Fruit fly (Drosophila melanogaster) whole organism, embryonic: ENCODE measurements around the gene ck.
A peak's percentile ranks its signal among the peaks of the same experiment; 100 is the strongest.

Source experiments
- Abd-B ChIP-seq: fragments of 200-800 bp; sonication (Bioruptor generic); optimal IDR thresholded peaks from 2 replicates; lab custom pipeline; 2018; ENCODE audit warnings: missing biosample characterization, mild to moderate bottlenecking, missing genetic modification characterization, moderate library complexity
- B-H2 ChIP-seq: fragments of 200-800 bp; sonication (Bioruptor generic); optimal IDR thresholded peaks from 2 replicates; lab custom pipeline; 2018; ENCODE audit warnings: missing biosample characterization, mild to moderate bottlenecking, missing genetic modification characterization
- CG14014 ChIP-seq: fragments of 200-800 bp; sonication (Bioruptor generic); IDR thresholded peaks from 2 replicates; pipeline ENCODE4 v1.3.6; 2022; ENCODE audit warnings: missing biosample characterization, missing genetic modification characterization
- CG14860 ChIP-seq: fragments of 200-800 bp; sonication (Bioruptor generic); IDR thresholded peaks from 3 replicates; pipeline ENCODE4 v1.3.6; 2022; ENCODE audit warnings: missing biosample characterization, missing genetic modification characterization; ENCODE audit not compliant: partially characterized antibody
- CG15269 ChIP-seq: fragments of 200-800 bp; sonication (Bioruptor generic); optimal IDR thresholded peaks from 2 replicates; lab custom pipeline; 2018; ENCODE audit warnings: missing biosample characterization, mild to moderate bottlenecking, missing genetic modification characterization, moderate library complexity
- CG15601 ChIP-seq: fragments of 200-800 bp; sonication (Bioruptor generic); optimal IDR thresholded peaks from 3 replicates; lab custom pipeline; 2019; ENCODE audit warnings: missing biosample characterization, mild to moderate bottlenecking, missing genetic modification characterization, moderate library complexity
- CG1602 ChIP-seq: fragments of 200-800 bp; sonication (Bioruptor generic); optimal IDR thresholded peaks from 3 replicates; lab custom pipeline; 2016; ENCODE audit warnings: missing biosample characterization, missing genetic modification characterization
- CG16815 ChIP-seq: fragments of 200-800 bp; sonication (Bioruptor generic); optimal IDR thresholded peaks from 3 replicates; lab custom pipeline; 2017; ENCODE audit warnings: missing biosample characterization, mild to moderate bottlenecking, missing genetic modification characterization
- CG17359 ChIP-seq: fragments of 200-800 bp; sonication (Bioruptor generic); optimal IDR thresholded peaks from 3 replicates; lab custom pipeline; 2018; ENCODE audit warnings: missing biosample characterization, mild to moderate bottlenecking, missing genetic modification characterization, moderate library complexity
- CG17568 ChIP-seq: fragments of 200-800 bp; sonication (Bioruptor generic); optimal IDR thresholded peaks from 2 replicates; lab custom pipeline; 2018; ENCODE audit warnings: missing biosample characterization, mild to moderate bottlenecking, missing genetic modification characterization, moderate library complexity
- CG18599 ChIP-seq: fragments of 200-800 bp; sonication (Bioruptor generic); optimal IDR thresholded peaks from 3 replicates; lab custom pipeline; 2017; ENCODE audit warnings: missing biosample characterization, missing genetic modification characterization, mild to moderate bottlenecking, moderate library complexity, missing genetic modification reagents
- CG2116 ChIP-seq: fragments of 200-800 bp; sonication (Bioruptor generic); optimal IDR thresholded peaks from 3 replicates; lab custom pipeline; 2018; ENCODE audit warnings: missing biosample characterization, mild to moderate bottlenecking, missing genetic modification characterization
- CG2712 ChIP-seq: fragments of 200-800 bp; optimal IDR thresholded peaks from 3 replicates; lab custom pipeline; 2019; ENCODE audit warnings: missing biosample characterization, mild to moderate bottlenecking, missing genetic modification characterization, moderate library complexity
- CG3838 ChIP-seq: fragments of 200-800 bp; sonication (Bioruptor generic); optimal IDR thresholded peaks from 3 replicates; lab custom pipeline; 2016; ENCODE audit warnings: missing biosample characterization, missing genetic modification characterization
- CG42726 ChIP-seq: fragments of 200-800 bp; sonication (Bioruptor generic); IDR thresholded peaks from 2 replicates; pipeline ENCODE4 v1.3.6; 2022; ENCODE audit warnings: missing biosample characterization, missing genetic modification characterization; ENCODE audit not compliant: partially characterized antibody
- CG6175 ChIP-seq: fragments of 200-800 bp; sonication (Bioruptor generic); IDR thresholded peaks from 3 replicates; pipeline ENCODE4 v1.3.6; 2022; ENCODE audit warnings: missing biosample characterization, missing genetic modification characterization
- CG8388 ChIP-seq: fragments of 200-800 bp; sonication (Bioruptor generic); optimal IDR thresholded peaks from 2 replicates; lab custom pipeline; 2019; ENCODE audit warnings: missing biosample characterization, mild to moderate bottlenecking, missing genetic modification characterization, moderate library complexity
- CG8924 ChIP-seq: fragments of 200-800 bp; optimal IDR thresholded peaks from 3 replicates; lab custom pipeline; 2019; ENCODE audit warnings: missing biosample characterization, mild to moderate bottlenecking, missing genetic modification characterization, moderate library complexity
- CG9437 ChIP-seq: fragments of 200-800 bp; sonication (Bioruptor generic); optimal IDR thresholded peaks from 2 replicates; lab custom pipeline; 2018; ENCODE audit warnings: missing biosample characterization, mild to moderate bottlenecking, missing genetic modification characterization
- Dbx ChIP-seq: fragments of 200-800 bp; sonication (Bioruptor generic); IDR thresholded peaks from 3 replicates; pipeline ENCODE4 v1.3.6; 2022; ENCODE audit warnings: missing biosample characterization, missing genetic modification characterization
- E2f2 ChIP-seq: fragments of 200-800 bp; sonication (Bioruptor generic); IDR thresholded peaks from 2 replicates; pipeline ENCODE4 v1.3.6; 2022; ENCODE audit warnings: missing biosample characterization, missing genetic modification characterization
- Fer3 ChIP-seq: fragments of 200-800 bp; sonication (Bioruptor generic); optimal IDR thresholded peaks from 2 replicates; lab custom pipeline; 2018; ENCODE audit warnings: missing biosample characterization, mild to moderate bottlenecking, missing genetic modification characterization, moderate library complexity
- HmgZ ChIP-seq: fragments of 200-800 bp; sonication (Bioruptor generic); optimal IDR thresholded peaks from 2 replicates; lab custom pipeline; 2018; ENCODE audit warnings: missing biosample characterization, mild to moderate bottlenecking, missing genetic modification characterization
- Mrtf ChIP-seq: fragments of 200-800 bp; sonication (Bioruptor generic); IDR thresholded peaks from 3 replicates; pipeline ENCODE4 v1.3.6; 2022; ENCODE audit warnings: missing biosample characterization, missing genetic modification characterization
- Opbp ChIP-seq: fragments of 200-800 bp; sonication (Bioruptor generic); IDR thresholded peaks from 3 replicates; pipeline ENCODE4 v1.3.6; 2022; ENCODE audit warnings: missing biosample characterization, missing genetic modification characterization; ENCODE audit not compliant: partially characterized antibody
- Pdp1 ChIP-seq, 2 experiments: fragments of 200-800 bp; sonication (Bioruptor generic); optimal IDR thresholded peaks; 3 replicates each; lab custom pipeline; 2016; ENCODE audit warnings: missing biosample characterization in 2 of 2, missing genetic modification characterization in 2 of 2, mild to moderate bottlenecking in 1 of 2, moderate library complexity in 1 of 2
- Ptx1 ChIP-seq: fragments of 200-800 bp; sonication (Bioruptor generic); IDR thresholded peaks from 2 replicates; pipeline ENCODE4 v1.3.6; 2022; ENCODE audit warnings: missing biosample characterization, missing genetic modification characterization
- Ravus ChIP-seq: fragments of 200-800 bp; sonication (Bioruptor generic); IDR thresholded peaks from 2 replicates; pipeline ENCODE4 v1.3.6; 2022; ENCODE audit warnings: missing biosample characterization, missing genetic modification characterization
- Sox102F ChIP-seq: fragments of 200-800 bp; sonication (Bioruptor generic); optimal IDR thresholded peaks from 2 replicates; lab custom pipeline; 2018; ENCODE audit warnings: missing biosample characterization, mild to moderate bottlenecking, missing genetic modification characterization, moderate library complexity
- Vsx1 ChIP-seq: fragments of 200-800 bp; sonication (Bioruptor generic); optimal IDR thresholded peaks from 2 replicates; lab custom pipeline; 2017; ENCODE audit warnings: missing biosample characterization, mild to moderate bottlenecking, missing genetic modification characterization, missing genetic modification reagents
- Xbp1 ChIP-seq: fragments of 200-800 bp; sonication (Bioruptor generic); optimal IDR thresholded peaks from 3 replicates; lab custom pipeline; 2016; ENCODE audit warnings: missing biosample characterization, mild to moderate bottlenecking, missing genetic modification characterization
- YL-1 ChIP-seq: fragments of 200-800 bp; sonication (Bioruptor generic); optimal IDR thresholded peaks from 3 replicates; lab custom pipeline; 2017; ENCODE audit warnings: missing biosample characterization, mild to moderate bottlenecking, missing genetic modification characterization
- bbx ChIP-seq: fragments of 200-800 bp; sonication (Bioruptor generic); IDR thresholded peaks from 2 replicates; pipeline ENCODE4 v1.3.6; 2022; ENCODE audit warnings: missing biosample characterization, missing genetic modification characterization; ENCODE audit not compliant: partially characterized antibody
- chm ChIP-seq: fragments of 200-800 bp; sonication (Bioruptor generic); IDR thresholded peaks from 2 replicates; pipeline ENCODE4 v1.3.6; 2022; ENCODE audit warnings: missing biosample characterization, missing genetic modification characterization
- danr ChIP-seq: fragments of 200-800 bp; sonication (Bioruptor generic); IDR thresholded peaks from 2 replicates; pipeline ENCODE4 v1.3.6; 2022; ENCODE audit warnings: missing biosample characterization, missing genetic modification characterization
- fd3F ChIP-seq: fragments of 200-800 bp; sonication (Bioruptor generic); optimal IDR thresholded peaks from 2 replicates; lab custom pipeline; 2018; ENCODE audit warnings: missing biosample characterization, mild to moderate bottlenecking, missing genetic modification characterization, moderate library complexity
- gcm ChIP-seq: fragments of 200-800 bp; sonication (Bioruptor generic); optimal IDR thresholded peaks from 2 replicates; lab custom pipeline; 2019; ENCODE audit warnings: missing biosample characterization, mild to moderate bottlenecking, missing genetic modification characterization, moderate library complexity
- hbn ChIP-seq: fragments of 200-800 bp; sonication (Bioruptor generic); IDR thresholded peaks from 2 replicates; pipeline ENCODE4 v1.3.6; 2022; ENCODE audit warnings: missing biosample characterization, missing genetic modification characterization; ENCODE audit not compliant: partially characterized antibody
- lab ChIP-seq: fragments of 200-800 bp; sonication (Bioruptor generic); optimal IDR thresholded peaks from 3 replicates; lab custom pipeline; 2017; ENCODE audit warnings: missing biosample characterization, missing genetic modification characterization, mild to moderate bottlenecking, moderate library complexity, missing genetic modification reagents
- nmo ChIP-seq: fragments of 200-800 bp; sonication (Bioruptor generic); optimal IDR thresholded peaks from 2 replicates; lab custom pipeline; 2018; ENCODE audit warnings: missing biosample characterization, mild to moderate bottlenecking, missing genetic modification characterization, moderate library complexity
- pan ChIP-seq, 4 experiments: fragments of >200 bp in 3 of 4; fragments of 200-800 bp in 1 of 4; sonication (Bioruptor generic) in 1 of 4; optimal IDR thresholded peaks in 3 of 4; IDR thresholded peaks in 1 of 4; 2 replicates each; pipeline versions ENCODE4 v1.3.6 to Lab custom; 2017 to 2022; ENCODE audit warnings: missing biosample characterization in 2 of 4, missing genetic modification characterization in 2 of 4, mixed read lengths in 1 of 4
- pfk ChIP-seq: fragments of 200-800 bp; sonication (Bioruptor generic); optimal IDR thresholded peaks from 2 replicates; lab custom pipeline; 2018; ENCODE audit warnings: missing biosample characterization, mild to moderate bottlenecking, missing genetic modification characterization, moderate library complexity
- pzg ChIP-seq: fragments of 200-800 bp; sonication (Bioruptor generic); optimal IDR thresholded peaks from 3 replicates; lab custom pipeline; 2018; ENCODE audit warnings: missing biosample characterization, mild to moderate bottlenecking, missing genetic modification characterization, moderate library complexity
- run ChIP-seq: fragments of 200-800 bp; sonication (Bioruptor generic); optimal IDR thresholded peaks from 3 replicates; lab custom pipeline; 2018; ENCODE audit warnings: missing biosample characterization, mild to moderate bottlenecking, missing genetic modification characterization
- sens ChIP-seq: fragments of 200-800 bp; sonication (Bioruptor generic); peaks from one replicate; lab custom pipeline; 2016; ENCODE audit warnings: missing biosample characterization, missing genetic modification characterization
- toy ChIP-seq: fragments of 200-800 bp; sonication (Bioruptor generic); IDR thresholded peaks from 2 replicates; pipeline ENCODE4 v1.3.6; 2022; ENCODE audit warnings: missing biosample characterization, missing genetic modification characterization
- vvl ChIP-seq: fragments of 200-800 bp; sonication (Bioruptor generic); IDR thresholded peaks from 2 replicates; pipeline ENCODE4 v1.3.6; 2022; ENCODE audit warnings: missing biosample characterization, missing genetic modification characterization
- zen2 ChIP-seq: fragments of 200-800 bp; sonication (Bioruptor generic); IDR thresholded peaks from 3 replicates; pipeline ENCODE4 v1.3.6; 2022; ENCODE audit warnings: missing biosample characterization, missing genetic modification characterization; ENCODE audit not compliant: partially characterized antibody

Gene ck

dm6 chr2L:15061368-15061767, 3.7 kb upstream of the ck start, which contains the start of the genes solo and vas (continued):
- peak; percentile 66 for TF ChIP-seq vvl (GFP tag; lab: Robert Waterston, UW)
- peak; percentile 59 for TF ChIP-seq Xbp1 (GFP tag; lab: Kevin White, UChicago)
- TF ChIP-seq sens (GFP tag; lab: Kevin White, UChicago), result peak; percentile 88
- TF ChIP-seq run (tag; lab: Kevin White, UChicago), result no peak
- no peak for TF ChIP-seq pfk (GFP tag; lab: Kevin White, UChicago)
- peak; percentile 69 for TF ChIP-seq CG15269 (tag; lab: Kevin White, UChicago)
- peak; percentile 59 for TF ChIP-seq CG15601 (tag; lab: Kevin White, UChicago)
- TF ChIP-seq danr (GFP tag; lab: Robert Waterston, UW), result no peak
- TF ChIP-seq Dbx (GFP tag; lab: Robert Waterston, UW), result peak; percentile 65; the same call in 2 of the 3 replicates
- TF ChIP-seq YL-1 (GFP tag; lab: Kevin White, UChicago), result peak; percentile 32
- peak; percentile 55 for TF ChIP-seq HmgZ
- TF ChIP-seq CG42726 (GFP tag; lab: Robert Waterston, UW), result no peak
- TF ChIP-seq CG8388 (GFP tag; lab: Kevin White, UChicago), result peak; percentile 34
- peak; percentile 14; the same call in 1 of the 2 replicates for TF ChIP-seq bbx (GFP tag; lab: Robert Waterston, UW)
- TF ChIP-seq Mrtf (GFP tag; lab: Robert Waterston, UW), result 0 out of 3 replicates have a peak, but pooled peaks have one; percentile 32
- peak; percentile 42 for TF ChIP-seq B-H2
- TF ChIP-seq CG2116, result peak; percentile 47
- TF ChIP-seq nmo (GFP tag; lab: Kevin White, UChicago), result peak; percentile 72
- TF ChIP-seq pzg, result peak; percentile 54
- TF ChIP-seq CG17568 (GFP tag; lab: Kevin White, UChicago), result peak; percentile 7
- no peak for TF ChIP-seq Vsx1 (GFP tag; lab: Kevin White, UChicago)
- TF ChIP-seq Opbp (GFP tag; lab: Robert Waterston, UW), result peak; percentile 54; the same call in 1 of the 3 replicates
- TF ChIP-seq toy (GFP tag; lab: Robert Waterston, UW), result no peak
- no peak for TF ChIP-seq zen2
- peak; percentile 40 for TF ChIP-seq fd3F
- peak; percentile 30 for TF ChIP-seq E2f2
- peak; percentile 27; the same call in 1 of the 3 replicates for TF ChIP-seq CG14860
- peak; percentile 38 for TF ChIP-seq gcm
- TF ChIP-seq chm (GFP tag; lab: Robert Waterston, UW), result peak; percentile 31; the same call in 1 of the 2 replicates
- TF ChIP-seq CG3838 (GFP tag; lab: Kevin White, UChicago), result no peak
- peak; percentile 63 for TF ChIP-seq Sox102F (GFP tag; lab: Kevin White, UChicago)
- TF ChIP-seq lab (GFP tag; lab: Kevin White, UChicago), result peak; percentile 40
- no peak for TF ChIP-seq hbn (GFP tag; lab: Robert Waterston, UW)
- peak; percentile 20 for TF ChIP-seq CG9437 (GFP tag; lab: Kevin White, UChicago)
- TF ChIP-seq Abd-B (GFP tag; lab: Kevin White, UChicago), result peak; percentile 70
- TF ChIP-seq CG1602 (GFP tag; lab: Kevin White, UChicago), result peak; percentile 17
- TF ChIP-seq CG8924, result peak; percentile 64
- peak; percentile 57 for TF ChIP-seq Ptx1 (GFP tag; lab: Robert Waterston, UW)
- peak; percentile 80 for TF ChIP-seq CG2712 (tag; lab: Kevin White, UChicago)
- peak; percentile 49 for TF ChIP-seq Fer3
- peak; percentile 31 for TF ChIP-seq CG18599 (GFP tag; lab: Kevin White, UChicago)
- TF ChIP-seq CG17359 (tag; lab: Kevin White, UChicago), result peak; percentile 51
- peak; percentile 60; the same call in 1 of the 2 replicates for TF ChIP-seq CG14014
- TF ChIP-seq Ravus (GFP tag; lab: Robert Waterston, UW), result no peak
- TF ChIP-seq CG16815 (GFP tag; lab: Kevin White, UChicago), result peak; percentile 29
- TF ChIP-seq Pdp1 (GFP tag; optimal IDR thresholded peaks at IDR 0.05; lab: Kevin White, UChicago), result peak in 1 of 2 experiments; percentile 9
- TF ChIP-seq pan (optimal IDR thresholded peaks at IDR 0.05; lab: Kevin White, UChicago), result no peak
- TF ChIP-seq pan (GFP tag; optimal IDR thresholded peaks at IDR 0.05 in 1 of 2, IDR thresholded peaks at IDR 0.05 in 1 of 2), result peak in 1 of 2 experiments; percentile 51
- no peak for TF ChIP-seq CG6175 (GFP tag; lab: Robert Waterston, UW)
